Worm (Caenorhabditis elegans) whole organism, early embryonic: ENCODE results near the gene srz-102.

Source experiments
- F13C5.2 ChIP-seq: sonication (generic microtip); optimal IDR thresholded peaks from 2 replicates; lab custom pipeline; 2017; ENCODE audit warnings: mild to moderate bottlenecking, missing genetic modification characterization, inconsistent platforms, missing compliant biosample characterization
- aly-1 ChIP-seq: sonication (generic microtip); optimal IDR thresholded peaks from 2 replicates; lab custom pipeline; 2016; ENCODE audit warnings: missing genetic modification characterization, missing compliant biosample characterization
- ama-1 ChIP-seq: fragments of 150-350 bp; optimal IDR thresholded peaks from 2 replicates; lab custom pipeline; 2014
- ceh-36 ChIP-seq: sonication (generic microtip); optimal IDR thresholded peaks from 2 replicates; lab custom pipeline; 2016; ENCODE audit warnings: missing genetic modification characterization, inconsistent platforms, missing compliant biosample characterization
- ets-7 ChIP-seq: sonication (generic microtip); optimal IDR thresholded peaks from 2 replicates; lab custom pipeline; 2016; ENCODE audit warnings: missing genotype, missing genetic modification characterization, missing compliant biosample characterization
- flt-1 ChIP-seq: fragments of 200-800 bp; sonication (Bioruptor generic); IDR thresholded peaks from 2 replicates; pipeline ENCODE4 v1.3.6; 2022; ENCODE audit warnings: missing genetic modification characterization, missing compliant biosample characterization
- hmbx-1 ChIP-seq: sonication (generic microtip); optimal IDR thresholded peaks from 2 replicates; lab custom pipeline; 2016; ENCODE audit warnings: mild to moderate bottlenecking, missing genetic modification characterization, missing compliant biosample characterization
- hmg-4 ChIP-seq: fragments of 200-800 bp; sonication (Bioruptor generic); optimal IDR thresholded peaks from 2 replicates; lab custom pipeline; 2018; ENCODE audit warnings: mild to moderate bottlenecking, missing genetic modification characterization, missing compliant biosample characterization
- hnd-1 ChIP-seq: sonication (generic microtip); optimal IDR thresholded peaks from 2 replicates; lab custom pipeline; 2016; ENCODE audit warnings: missing genetic modification characterization, missing compliant biosample characterization
- pes-1 ChIP-seq: fragments of 200-800 bp; sonication (Bioruptor generic); IDR thresholded peaks from 2 replicates; pipeline ENCODE4 v1.3.6; 2022; ENCODE audit warnings: missing genetic modification reagents, missing genetic modification characterization, missing compliant biosample characterization
- sea-1 ChIP-seq: fragments of 200-800 bp; sonication (Bioruptor generic); conservative IDR thresholded peaks from 2 replicates; pipeline ENCODE4 v1.3.6; 2022; ENCODE audit warnings: missing genetic modification characterization, missing compliant biosample characterization
- tbx-37 ChIP-seq: fragments of 200-800 bp; sonication (Bioruptor generic); conservative IDR thresholded peaks from 2 replicates; pipeline ENCODE4 v1.3.6; 2022; ENCODE audit warnings: missing genetic modification reagents, missing genetic modification characterization, missing compliant biosample characterization

ce11 chrV:16666647-16667046 lies 20.7 kb upstream of the srz-102 start, which contains the start of gene F14F8.14:
- TF ChIP-seq tbx-37 (GFP tag; lab: Robert Waterston, UW): no peak
- no peak for TF ChIP-seq pes-1
- TF ChIP-seq hmg-4 (GFP tag; lab: Kevin White, UChicago): no peak
- TF ChIP-seq flt-1 (GFP tag; lab: Robert Waterston, UW): no peak
- TF ChIP-seq sea-1 (GFP tag; lab: Robert Waterston, UW): no peak
- TF ChIP-seq hnd-1 (tag; lab: Kevin White, UChicago): no peak
- TF ChIP-seq ama-1: no peak
- TF ChIP-seq hmbx-1: no peak
- no peak for TF ChIP-seq F13C5.2 (tag; lab: Kevin White, UChicago)
- no peak for TF ChIP-seq ceh-36 (tag; lab: Kevin White, UChicago)
- no peak for TF ChIP-seq ets-7
- TF ChIP-seq aly-1: no peak
